Fruit fly (Drosophila melanogaster) whole organism, embryonic: ENCODE results near the gene Sema5c.

Experiments used
- C15 ChIP-seq: fragments of 200-800 bp; sonication (Bioruptor generic); IDR thresholded peaks from 3 replicates; pipeline ENCODE4 v1.3.6; 2022; ENCODE audit warnings: missing biosample characterization, missing genetic modification characterization
- CG10462 ChIP-seq: fragments of 200-800 bp; sonication (Bioruptor generic); optimal IDR thresholded peaks from 2 replicates; lab custom pipeline; 2016; ENCODE audit warnings: missing biosample characterization, missing genetic modification characterization
- CG10959 ChIP-seq: fragments of 200-800 bp; sonication (Bioruptor generic); IDR thresholded peaks from 2 replicates; pipeline ENCODE4 v1.3.6; 2022; ENCODE audit warnings: missing biosample characterization, missing genetic modification characterization
- CG12299 ChIP-seq: fragments of 200-800 bp; sonication (Bioruptor generic); optimal IDR thresholded peaks from 2 replicates; lab custom pipeline; 2018; ENCODE audit warnings: missing biosample characterization, mild to moderate bottlenecking, missing genetic modification characterization
- CG13775 ChIP-seq: fragments of 200-800 bp; sonication (Bioruptor generic); optimal IDR thresholded peaks from 3 replicates; lab custom pipeline; 2017; ENCODE audit warnings: missing biosample characterization, mild to moderate bottlenecking, missing genetic modification characterization
- CG14965 ChIP-seq: fragments of 200-800 bp; sonication (Bioruptor generic); optimal IDR thresholded peaks from 2 replicates; lab custom pipeline; 2016; ENCODE audit warnings: missing biosample characterization, missing genetic modification characterization, borderline replicate concordance
- CG15601 ChIP-seq: fragments of 200-800 bp; sonication (Bioruptor generic); optimal IDR thresholded peaks from 3 replicates; lab custom pipeline; 2019; ENCODE audit warnings: missing biosample characterization, mild to moderate bottlenecking, missing genetic modification characterization, moderate library complexity
- CG17612 ChIP-seq: fragments of 200-800 bp; sonication (Bioruptor generic); IDR thresholded peaks from 2 replicates; pipeline ENCODE4 v1.3.6; 2022; ENCODE audit warnings: missing biosample characterization, missing genetic modification characterization
- CG4282 ChIP-seq: fragments of 200-800 bp; sonication (Bioruptor generic); optimal IDR thresholded peaks from 2 replicates; lab custom pipeline; 2016; ENCODE audit warnings: missing biosample characterization, missing genetic modification characterization
- CG4360 ChIP-seq: fragments of 200-800 bp; sonication (Bioruptor generic); IDR thresholded peaks from 2 replicates; pipeline ENCODE4 v1.3.6; 2022; ENCODE audit warnings: missing biosample characterization, missing genetic modification characterization
- CG4404 ChIP-seq: fragments of 200-800 bp; sonication (Bioruptor generic); IDR thresholded peaks from 2 replicates; pipeline ENCODE4 v1.3.6; 2022; ENCODE audit warnings: missing biosample characterization, missing genetic modification characterization
- CG4617 ChIP-seq: fragments of 200-800 bp; sonication (Bioruptor generic); optimal IDR thresholded peaks from 3 replicates; lab custom pipeline; 2016; ENCODE audit warnings: missing biosample characterization, missing genetic modification characterization, borderline replicate concordance
- CG4707 ChIP-seq: fragments of 200-800 bp; sonication (Bioruptor generic); optimal IDR thresholded peaks from 2 replicates; lab custom pipeline; 2018; ENCODE audit warnings: missing biosample characterization, mild to moderate bottlenecking, missing genetic modification characterization, moderate library complexity
- CG4820 ChIP-seq: fragments of 200-800 bp; sonication (Bioruptor generic); optimal IDR thresholded peaks from 3 replicates; lab custom pipeline; 2016; ENCODE audit warnings: missing biosample characterization, missing genetic modification characterization
- CG5180 ChIP-seq: fragments of 200-800 bp; sonication (Bioruptor generic); optimal IDR thresholded peaks from 3 replicates; lab custom pipeline; 2017; ENCODE audit warnings: missing biosample characterization, missing genetic modification characterization, mild to moderate bottlenecking, moderate library complexity, missing genetic modification reagents
- CG7786 ChIP-seq: fragments of 200-800 bp; sonication (Bioruptor generic); optimal IDR thresholded peaks from 2 replicates; lab custom pipeline; 2016; ENCODE audit warnings: missing biosample characterization, missing genetic modification characterization
- CG7987 ChIP-seq: fragments of 200-800 bp; sonication (Bioruptor generic); optimal IDR thresholded peaks from 2 replicates; lab custom pipeline; 2018; ENCODE audit warnings: missing biosample characterization, mild to moderate bottlenecking, missing genetic modification characterization, moderate library complexity
- CG9437 ChIP-seq: fragments of 200-800 bp; sonication (Bioruptor generic); optimal IDR thresholded peaks from 2 replicates; lab custom pipeline; 2018; ENCODE audit warnings: missing biosample characterization, mild to moderate bottlenecking, missing genetic modification characterization
- CG9876 ChIP-seq: fragments of 200-800 bp; sonication (Bioruptor generic); optimal IDR thresholded peaks from 2 replicates; lab custom pipeline; 2016; ENCODE audit warnings: missing biosample characterization, missing genetic modification characterization
- CrebB ChIP-seq: fragments of 200-800 bp; sonication (Bioruptor generic); optimal IDR thresholded peaks from 3 replicates; lab custom pipeline; 2018; ENCODE audit warnings: missing biosample characterization, mild to moderate bottlenecking, missing genetic modification characterization
- D ChIP-seq, 2 experiments: fragments of 200-800 bp in 1 of 2; fragments of >200 bp in 1 of 2; sonication (Bioruptor generic) in 1 of 2; optimal IDR thresholded peaks; 2 replicates in 1 of 2; 3 replicates in 1 of 2; lab custom pipeline; 2017; ENCODE audit warnings: mild to moderate bottlenecking in 1 of 2, missing biosample characterization in 1 of 2, missing genetic modification characterization in 1 of 2, missing genetic modification reagents in 1 of 2
- D19A ChIP-seq: fragments of 200-800 bp; optimal IDR thresholded peaks from 3 replicates; lab custom pipeline; 2019; ENCODE audit warnings: missing biosample characterization, mild to moderate bottlenecking, missing genetic modification characterization, moderate library complexity
- Dp ChIP-seq: fragments of 200-800 bp; sonication (Bioruptor generic); optimal IDR thresholded peaks from 2 replicates; lab custom pipeline; 2018; ENCODE audit warnings: missing biosample characterization, mild to moderate bottlenecking, missing genetic modification characterization, moderate library complexity
- Drgx ChIP-seq: fragments of 200-800 bp; sonication (Bioruptor generic); IDR thresholded peaks from 2 replicates; pipeline ENCODE4 v1.3.6; 2022; ENCODE audit warnings: missing biosample characterization, missing genetic modification characterization
- Fer1 ChIP-seq: fragments of 200-800 bp; sonication (Bioruptor generic); optimal IDR thresholded peaks from 2 replicates; lab custom pipeline; 2017; ENCODE audit warnings: missing biosample characterization, mild to moderate bottlenecking, missing genetic modification characterization
- MBD-R2 ChIP-seq: fragments of 200-800 bp; sonication (Bioruptor generic); IDR thresholded peaks from 2 replicates; pipeline ENCODE4 v1.3.6; 2022; ENCODE audit warnings: missing biosample characterization, missing genetic modification characterization
- Opbp ChIP-seq: fragments of 200-800 bp; sonication (Bioruptor generic); IDR thresholded peaks from 3 replicates; pipeline ENCODE4 v1.3.6; 2022; ENCODE audit warnings: missing biosample characterization, missing genetic modification characterization; ENCODE audit not compliant: partially characterized antibody
- Side ChIP-seq: fragments of 200-800 bp; sonication (Bioruptor generic); optimal IDR thresholded peaks from 2 replicates; lab custom pipeline; 2016; ENCODE audit warnings: missing biosample characterization, missing genetic modification characterization
- Sin3A ChIP-seq: fragments of >200 bp; optimal IDR thresholded peaks from 2 replicates; lab custom pipeline; 2018
- Sox102F ChIP-seq: fragments of 200-800 bp; sonication (Bioruptor generic); optimal IDR thresholded peaks from 2 replicates; lab custom pipeline; 2018; ENCODE audit warnings: missing biosample characterization, mild to moderate bottlenecking, missing genetic modification characterization, moderate library complexity
- Sry-β ChIP-seq: fragments of 200-800 bp; sonication (Bioruptor generic); optimal IDR thresholded peaks from 2 replicates; lab custom pipeline; 2018; ENCODE audit warnings: missing biosample characterization, mild to moderate bottlenecking, missing genetic modification characterization, moderate library complexity
- ato ChIP-seq: fragments of 200-800 bp; sonication (Bioruptor generic); IDR thresholded peaks from 2 replicates; pipeline ENCODE4 v1.3.6; 2022; ENCODE audit warnings: missing biosample characterization, missing genetic modification characterization; ENCODE audit not compliant: partially characterized antibody
- caup ChIP-seq: fragments of 200-800 bp; sonication (Bioruptor generic); optimal IDR thresholded peaks from 3 replicates; lab custom pipeline; 2017; ENCODE audit warnings: missing biosample characterization, mild to moderate bottlenecking, missing genetic modification characterization, moderate library complexity; ENCODE audit not compliant: severe bottlenecking
- ci ChIP-seq: fragments of 200-800 bp; sonication (Bioruptor generic); IDR thresholded peaks from 3 replicates; pipeline ENCODE4 v1.3.6; 2022; ENCODE audit warnings: missing biosample characterization, missing genetic modification characterization
- dan ChIP-seq: fragments of 200-800 bp; sonication (Bioruptor generic); IDR thresholded peaks from 2 replicates; pipeline ENCODE4 v1.3.6; 2022; ENCODE audit warnings: missing biosample characterization, missing genetic modification characterization
- emc ChIP-seq: fragments of 200-800 bp; sonication (Bioruptor generic); optimal IDR thresholded peaks from 2 replicates; lab custom pipeline; 2016; ENCODE audit warnings: missing biosample characterization, missing genetic modification characterization
- gem ChIP-seq: fragments of 200-800 bp; sonication (Bioruptor generic); optimal IDR thresholded peaks from 2 replicates; lab custom pipeline; 2019; ENCODE audit warnings: missing biosample characterization, mild to moderate bottlenecking, missing genetic modification characterization, moderate library complexity
- lilli ChIP-seq: fragments of 200-800 bp; sonication (Bioruptor generic); optimal IDR thresholded peaks from 3 replicates; lab custom pipeline; 2016; ENCODE audit warnings: missing biosample characterization, missing genetic modification characterization
- luna ChIP-seq: fragments of 200-800 bp; sonication (Bioruptor generic); optimal IDR thresholded peaks from 2 replicates; lab custom pipeline; 2016; ENCODE audit warnings: missing biosample characterization, missing genetic modification characterization
- org-1 ChIP-seq: fragments of 200-800 bp; sonication (Bioruptor generic); optimal IDR thresholded peaks from 2 replicates; lab custom pipeline; 2017; ENCODE audit warnings: missing biosample characterization, missing genetic modification characterization
- peb ChIP-seq: fragments of 200-800 bp; sonication (Bioruptor generic); IDR thresholded peaks from 2 replicates; pipeline ENCODE4 v1.3.6; 2022; ENCODE audit warnings: missing biosample characterization, missing genetic modification characterization
- row ChIP-seq: fragments of 200-800 bp; sonication (Bioruptor generic); IDR thresholded peaks from 3 replicates; pipeline ENCODE4 v1.3.6; 2022; ENCODE audit warnings: missing biosample characterization, missing genetic modification characterization
- sens-2 ChIP-seq: fragments of 200-800 bp; sonication (Bioruptor generic); IDR thresholded peaks from 2 replicates; pipeline ENCODE4 v1.3.6; 2022; ENCODE audit warnings: missing biosample characterization, missing genetic modification characterization
- seq ChIP-seq: fragments of 200-800 bp; sonication (Bioruptor generic); IDR thresholded peaks from 2 replicates; pipeline ENCODE4 v1.3.6; 2022; ENCODE audit warnings: missing biosample characterization, missing genetic modification characterization
- shn ChIP-seq: fragments of 200-800 bp; sonication (Bioruptor generic); optimal IDR thresholded peaks from 3 replicates; lab custom pipeline; 2016; ENCODE audit warnings: missing biosample characterization, missing genetic modification characterization
- sisA ChIP-seq: fragments of 200-800 bp; sonication (Bioruptor generic); IDR thresholded peaks from 2 replicates; pipeline ENCODE4 v1.3.6; 2022; ENCODE audit warnings: missing biosample characterization, missing genetic modification characterization
- sna ChIP-seq: fragments of 200-800 bp; sonication (Bioruptor generic); IDR thresholded peaks from 2 replicates; pipeline ENCODE4 v1.3.6; 2022; ENCODE audit warnings: missing biosample characterization, missing genetic modification characterization; ENCODE audit not compliant: partially characterized antibody
- sqz ChIP-seq: fragments of 200-800 bp; sonication (Bioruptor generic); optimal IDR thresholded peaks from 3 replicates; lab custom pipeline; 2018; ENCODE audit warnings: missing biosample characterization, mild to moderate bottlenecking, missing genetic modification characterization
- ssp ChIP-seq: fragments of 200-800 bp; sonication (Bioruptor generic); IDR thresholded peaks from 2 replicates; pipeline ENCODE4 v1.3.6; 2022; ENCODE audit warnings: missing biosample characterization, missing genetic modification characterization
- stwl ChIP-seq: fragments of 200-800 bp; sonication (Bioruptor generic); optimal IDR thresholded peaks from 3 replicates; lab custom pipeline; 2018; ENCODE audit warnings: missing biosample characterization, mild to moderate bottlenecking, missing genetic modification characterization, moderate library complexity
- tx ChIP-seq: fragments of 200-800 bp; sonication (Bioruptor generic); optimal IDR thresholded peaks from 2 replicates; lab custom pipeline; 2016; ENCODE audit warnings: missing biosample characterization, missing genetic modification characterization
- wdn ChIP-seq: fragments of 200-800 bp; sonication (Bioruptor generic); IDR thresholded peaks from 2 replicates; pipeline ENCODE4 v1.3.6; 2022; ENCODE audit warnings: missing biosample characterization, missing genetic modification characterization

The Sema5c gene

dm6 chr3L:12050629-12051028 is 31.0 kb downstream of the Sema5c start (continued):
- no peak for TF ChIP-seq CG10462 (GFP tag; lab: Kevin White, UChicago)
- peak; percentile 68 for TF ChIP-seq row (GFP tag; lab: Robert Waterston, UW)
- no peak for TF ChIP-seq CG7786 (GFP tag; lab: Kevin White, UChicago)
- no peak for TF ChIP-seq sens-2 (GFP tag; lab: Robert Waterston, UW)
- TF ChIP-seq Sry-β: no peak
- TF ChIP-seq CG13775 (GFP tag; lab: Kevin White, UChicago): no peak
- no peak for TF ChIP-seq ci (GFP tag; lab: Robert Waterston, UW)
- no peak for TF ChIP-seq Opbp
- TF ChIP-seq wdn (GFP tag; lab: Robert Waterston, UW): no peak
- TF ChIP-seq CG4617 (GFP tag; lab: Kevin White, UChicago): no peak
- TF ChIP-seq Fer1 (GFP tag; lab: Kevin White, UChicago): peak; percentile 34
- peak; percentile 12; the same call in 1 of the 2 replicates for TF ChIP-seq sisA (GFP tag; lab: Robert Waterston, UW)
- no peak for TF ChIP-seq emc (GFP tag; lab: Kevin White, UChicago)
- TF ChIP-seq CG17612 (GFP tag; lab: Robert Waterston, UW): peak; percentile 8; the same call in 1 of the 2 replicates
- peak; percentile 68 for TF ChIP-seq gem (tag; lab: Kevin White, UChicago)
- TF ChIP-seq tx (GFP tag; lab: Kevin White, UChicago): no peak
- TF ChIP-seq CG5180: no peak
- TF ChIP-seq CG10959 (GFP tag; lab: Robert Waterston, UW): no peak
- TF ChIP-seq CG4707 (GFP tag; lab: Kevin White, UChicago): no peak
- TF ChIP-seq sna: no peak
- TF ChIP-seq Dp (GFP tag; lab: Kevin White, UChicago): no peak
- no peak for TF ChIP-seq CG4404 (GFP tag; lab: Robert Waterston, UW)
- peak; percentile 9 for TF ChIP-seq CG4820
- peak; percentile 29 for TF ChIP-seq D19A
- no peak for TF ChIP-seq CG12299 (tag; lab: Kevin White, UChicago)
- no peak for TF ChIP-seq D (optimal IDR thresholded peaks at IDR 0.05; lab: Kevin White, UChicago)
- no peak for TF ChIP-seq D (GFP tag; optimal IDR thresholded peaks at IDR 0.05; lab: Kevin White, UChicago)
- no peak for TF ChIP-seq CG4360 (GFP tag; lab: Robert Waterston, UW)
- TF ChIP-seq CG14965: no peak
- TF ChIP-seq CG7987 (GFP tag; lab: Kevin White, UChicago): no peak
- TF ChIP-seq caup: no peak
- TF ChIP-seq Sox102F (GFP tag; lab: Kevin White, UChicago): peak; percentile 33
- no peak for TF ChIP-seq MBD-R2 (GFP tag; lab: Robert Waterston, UW)
- no peak for TF ChIP-seq luna (GFP tag; lab: Kevin White, UChicago)
- TF ChIP-seq peb (GFP tag; lab: Robert Waterston, UW): no peak
- TF ChIP-seq lilli (GFP tag; lab: Kevin White, UChicago): no peak
- no peak for TF ChIP-seq CrebB (tag; lab: Kevin White, UChicago)
- no peak for TF ChIP-seq org-1 (GFP tag; lab: Kevin White, UChicago)
- TF ChIP-seq C15 (GFP tag; lab: Robert Waterston, UW): no peak
- no peak for TF ChIP-seq CG9876 (GFP tag; lab: Kevin White, UChicago)
- TF ChIP-seq Drgx (GFP tag; lab: Robert Waterston, UW): peak; percentile 56
- no peak for TF ChIP-seq seq (GFP tag; lab: Robert Waterston, UW)
- no peak for TF ChIP-seq Sin3A
- no peak for TF ChIP-seq CG9437 (GFP tag; lab: Kevin White, UChicago)
- no peak for TF ChIP-seq Side (GFP tag; lab: Kevin White, UChicago)
- TF ChIP-seq CG15601 (tag; lab: Kevin White, UChicago): no peak
- TF ChIP-seq ssp (GFP tag; lab: Robert Waterston, UW): 0 out of 2 replicates have a peak, but pooled peaks have one; percentile 13
- TF ChIP-seq ato (GFP tag; lab: Robert Waterston, UW): no peak
- TF ChIP-seq stwl (tag; lab: Kevin White, UChicago): no peak
- no peak for TF ChIP-seq dan (GFP tag; lab: Robert Waterston, UW)
- no peak for TF ChIP-seq shn (GFP tag; lab: Kevin White, UChicago)
- no peak for TF ChIP-seq sqz (GFP tag; lab: Kevin White, UChicago)
- TF ChIP-seq CG4282 (GFP tag; lab: Kevin White, UChicago): no peak
